Worm (Caenorhabditis elegans) whole organism, young adult: ENCODE results near the gene clec-122.

Experiments
- B0019.2 ChIP-seq: fragments of 200-800 bp; sonication (Bioruptor generic); conservative IDR thresholded peaks from 2 replicates; pipeline ENCODE4 v1.3.6; 2022; ENCODE audit warnings: missing genetic modification reagents, missing genetic modification characterization, missing compliant biosample characterization
- B0261.1 ChIP-seq: sonication (generic microtip); optimal IDR thresholded peaks from 2 replicates; lab custom pipeline; 2016; ENCODE audit warnings: mild to moderate bottlenecking, missing genetic modification characterization, moderate library complexity, missing compliant biosample characterization
- B0336.3 ChIP-seq: fragments of 200-800 bp; sonication (Bioruptor generic); IDR thresholded peaks from 2 replicates; pipeline ENCODE4 v1.3.6; 2022; ENCODE audit warnings: missing genetic modification characterization, missing compliant biosample characterization
- C17E4.6 ChIP-seq: fragments of 200-800 bp; sonication (Bioruptor generic); IDR thresholded peaks from 2 replicates; pipeline ENCODE4 v1.3.6; 2022; ENCODE audit warnings: missing genetic modification reagents, missing genetic modification characterization, missing compliant biosample characterization
- F33H1.4 ChIP-seq: fragments of 200-800 bp; sonication (Bioruptor generic); IDR thresholded peaks from 2 replicates; pipeline ENCODE4 v1.3.6; 2022; ENCODE audit warnings: missing genetic modification reagents, missing genetic modification characterization, missing compliant biosample characterization
- F39B2.1 ChIP-seq: fragments of 200-800 bp; sonication (Bioruptor generic); IDR thresholded peaks from 2 replicates; pipeline ENCODE4 v1.3.6; 2022; ENCODE audit warnings: missing genetic modification reagents, missing genetic modification characterization, missing compliant biosample characterization
- T26A5.8 ChIP-seq: sonication (generic microtip); optimal IDR thresholded peaks from 2 replicates; lab custom pipeline; 2016; ENCODE audit warnings: missing genetic modification characterization, missing compliant biosample characterization
- Y79H2A.3 ChIP-seq: fragments of 200-800 bp; sonication (Bioruptor generic); conservative IDR thresholded peaks from 2 replicates; pipeline ENCODE4 v1.3.6; 2022; ENCODE audit warnings: missing genetic modification reagents, missing genetic modification characterization, missing compliant biosample characterization
- ama-1 ChIP-seq, 3 experiments: fragments of 150-350 bp in 1 of 3; sonication (generic microtip) in 2 of 3; optimal IDR thresholded peaks; 2 replicates each; lab custom pipeline; 2014 to 2018; ENCODE audit warnings: missing biosample characterization in 2 of 3, missing genetic modification characterization in 2 of 3, missing genetic modification reagents in 2 of 3
- aptf-3 ChIP-seq: fragments of 200-800 bp; sonication (Bioruptor generic); IDR thresholded peaks from 2 replicates; pipeline ENCODE4 v1.3.6; 2022; ENCODE audit warnings: missing genetic modification characterization, missing compliant biosample characterization
- atf-7 ChIP-seq: sonication (generic microtip); optimal IDR thresholded peaks from 2 replicates; lab custom pipeline; 2017; ENCODE audit warnings: mild to moderate bottlenecking, missing genetic modification characterization, missing compliant biosample characterization
- attf-3 ChIP-seq: fragments of 200-800 bp; sonication (Bioruptor generic); conservative IDR thresholded peaks from 2 replicates; pipeline ENCODE4 v1.3.6; 2022; ENCODE audit warnings: missing genetic modification reagents, missing genetic modification characterization, missing compliant biosample characterization
- ccch-3 ChIP-seq: fragments of 200-800 bp; sonication (Bioruptor generic); optimal IDR thresholded peaks from 2 replicates; lab custom pipeline; 2018; ENCODE audit warnings: mild to moderate bottlenecking, missing genetic modification characterization, missing compliant biosample characterization
- cebp-2 ChIP-seq: fragments of 200-800 bp; sonication (Bioruptor generic); IDR thresholded peaks from 2 replicates; pipeline ENCODE4 v1.3.6; 2022; ENCODE audit warnings: missing genetic modification characterization, missing compliant biosample characterization
- ceh-27 ChIP-seq: fragments of 200-800 bp; sonication (Bioruptor generic); optimal IDR thresholded peaks from 2 replicates; lab custom pipeline; 2018; ENCODE audit warnings: mild to moderate bottlenecking, missing genetic modification characterization, moderate library complexity, missing compliant biosample characterization
- ceh-79 ChIP-seq: sonication (generic microtip); optimal IDR thresholded peaks from 2 replicates; lab custom pipeline; 2017; ENCODE audit warnings: mild to moderate bottlenecking, missing genetic modification characterization, missing compliant biosample characterization
- die-1 ChIP-seq: sonication (generic microtip); optimal IDR thresholded peaks from 2 replicates; lab custom pipeline; 2016; ENCODE audit warnings: missing genotype, mild to moderate bottlenecking, missing genetic modification characterization, missing compliant biosample characterization
- dpff-1 ChIP-seq: sonication (generic microtip); optimal IDR thresholded peaks from 2 replicates; lab custom pipeline; 2017; ENCODE audit warnings: mild to moderate bottlenecking, missing genetic modification characterization, missing compliant biosample characterization
- egl-44 ChIP-seq: fragments of 200-800 bp; sonication (Bioruptor generic); IDR thresholded peaks from 2 replicates; pipeline ENCODE4 v1.3.6; 2022; ENCODE audit warnings: missing genetic modification reagents, missing genetic modification characterization, missing compliant biosample characterization
- egrh-3 ChIP-seq: fragments of 200-800 bp; sonication (Bioruptor generic); IDR thresholded peaks from 2 replicates; pipeline ENCODE4 v1.3.6; 2022; ENCODE audit warnings: missing genetic modification reagents, missing genetic modification characterization, missing compliant biosample characterization
- lag-1 ChIP-seq: fragments of 200-800 bp; sonication (Bioruptor generic); IDR thresholded peaks from 2 replicates; pipeline ENCODE4 v1.3.6; 2022; ENCODE audit warnings: missing genetic modification reagents, missing genetic modification characterization, missing compliant biosample characterization
- lin-35 ChIP-seq, 3 experiments: fragments of 150-350 bp in 2 of 3; sonication (generic microtip) in 1 of 3; optimal IDR thresholded peaks; 2 replicates each; lab custom pipeline; 2014 to 2018; ENCODE audit warnings: missing biosample characterization in 3 of 3, missing genetic modification characterization in 3 of 3, missing genetic modification reagents in 3 of 3
- lsy-27 ChIP-seq: sonication (generic microtip); optimal IDR thresholded peaks from 2 replicates; lab custom pipeline; 2017; ENCODE audit warnings: missing genetic modification characterization, mild to moderate bottlenecking, missing compliant biosample characterization, antibody characterized with exemption, missing genotype, borderline replicate concordance; ENCODE audit not compliant: insufficient read depth
- madf-6 ChIP-seq: fragments of 200-800 bp; sonication (Bioruptor generic); IDR thresholded peaks from 2 replicates; pipeline ENCODE4 v1.3.6; 2022; ENCODE audit warnings: missing genetic modification reagents, missing genetic modification characterization, missing compliant biosample characterization
- mxl-1 ChIP-seq: sonication (generic microtip); optimal IDR thresholded peaks from 2 replicates; lab custom pipeline; 2016; ENCODE audit warnings: missing genetic modification characterization, missing compliant biosample characterization
- nfya-1 ChIP-seq: sonication (generic microtip); optimal IDR thresholded peaks from 2 replicates; lab custom pipeline; 2017; ENCODE audit warnings: antibody characterized with exemption, missing compliant biosample characterization, missing genetic modification characterization, borderline replicate concordance; ENCODE audit not compliant: insufficient read depth
- nfya-2 ChIP-seq: fragments of 200-800 bp; sonication (Bioruptor generic); IDR thresholded peaks from 2 replicates; pipeline ENCODE4 v1.3.6; 2022; ENCODE audit warnings: missing genetic modification reagents, missing genetic modification characterization, missing compliant biosample characterization
- nhr-179 ChIP-seq: sonication (generic microtip); optimal IDR thresholded peaks from 2 replicates; lab custom pipeline; 2016; ENCODE audit warnings: mild to moderate bottlenecking, missing genetic modification characterization, missing compliant biosample characterization
- rcor-1 ChIP-seq: fragments of 200-800 bp; sonication (Bioruptor generic); IDR thresholded peaks from 2 replicates; pipeline ENCODE4 v1.3.6; 2022; ENCODE audit warnings: missing genetic modification reagents, missing genetic modification characterization, missing compliant biosample characterization
- rec-8 ChIP-seq, 2 experiments: sonication (generic microtip); optimal IDR thresholded peaks; 2 replicates each; lab custom pipeline; 2016; ENCODE audit warnings: mild to moderate bottlenecking in 2 of 2, missing genetic modification characterization in 2 of 2, missing genetic modification reagents in 2 of 2, missing genotype in 2 of 2, missing biosample characterization in 1 of 2, missing compliant biosample characterization in 1 of 2, moderate library complexity in 1 of 2
- repo-1 ChIP-seq: sonication (generic microtip); optimal IDR thresholded peaks from 2 replicates; lab custom pipeline; 2017; ENCODE audit warnings: mild to moderate bottlenecking, missing genetic modification characterization, missing compliant biosample characterization
- snpc-1.1 ChIP-seq: sonication (generic microtip); optimal IDR thresholded peaks from 2 replicates; lab custom pipeline; 2017; ENCODE audit warnings: missing genetic modification characterization, mild to moderate bottlenecking, missing compliant biosample characterization, antibody characterized with exemption, moderate library complexity, missing genotype, missing genetic modification reagents; ENCODE audit not compliant: insufficient read depth
- snpc-1.3 ChIP-seq: sonication (generic microtip); optimal IDR thresholded peaks from 2 replicates; lab custom pipeline; 2017; ENCODE audit warnings: missing genetic modification characterization, mild to moderate bottlenecking, missing compliant biosample characterization, antibody characterized with exemption, moderate library complexity, missing genotype, missing genetic modification reagents; ENCODE audit not compliant: insufficient read depth
- snpc-4 ChIP-seq, 5 experiments: fragments of 150-350 bp in 1 of 5; sonication (generic microtip) in 4 of 5; optimal IDR thresholded peaks; 2 replicates each; lab custom pipeline; 2014 to 2018; ENCODE audit warnings: missing genetic modification characterization in 5 of 5, missing biosample characterization in 3 of 5, antibody characterized with exemption in 2 of 5, mild to moderate bottlenecking in 2 of 5, missing compliant biosample characterization in 2 of 5, missing genotype in 2 of 5, moderate library complexity in 2 of 5, missing genetic modification reagents in 1 of 5
- sptf-2 ChIP-seq: fragments of 200-800 bp; sonication (Bioruptor generic); optimal IDR thresholded peaks from 2 replicates; lab custom pipeline; 2018; ENCODE audit warnings: mild to moderate bottlenecking, missing genetic modification characterization, missing compliant biosample characterization
- unc-130 ChIP-seq: sonication (generic microtip); optimal IDR thresholded peaks from 2 replicates; lab custom pipeline; 2016; ENCODE audit warnings: missing genetic modification reagents, missing genetic modification characterization, missing compliant biosample characterization
- ztf-26 ChIP-seq: sonication (generic microtip); optimal IDR thresholded peaks from 2 replicates; lab custom pipeline; 2017; ENCODE audit warnings: missing genetic modification characterization, missing compliant biosample characterization

The clec-122 gene

ce11 chrII:3062222-3062621, 43.6 kb upstream of the clec-122 start (continued):
- TF ChIP-seq nfya-1: no peak
- TF ChIP-seq snpc-1.3 (tag; lab: Kevin White, UChicago): peak; percentile 56
- TF ChIP-seq, all 124 proteins: peak for 44

ce11 chrII:3062876-3063275, 43.0 kb upstream of the clec-122 start:
- no peak for TF ChIP-seq B0261.1 (tag; lab: Kevin White, UChicago)
- TF ChIP-seq lin-35 (GFP tag; optimal IDR thresholded peaks at IDR 0.05; lab: Kevin White, UChicago): no peak
- TF ChIP-seq Y79H2A.3: no peak
- no peak for TF ChIP-seq lsy-27 (tag; lab: Kevin White, UChicago)
- TF ChIP-seq C17E4.6 (GFP tag; lab: Robert Waterston, UW): no peak
- no peak for TF ChIP-seq nhr-179 (tag; lab: Kevin White, UChicago)
- TF ChIP-seq ceh-27 (GFP tag; lab: Kevin White, UChicago): no peak
- TF ChIP-seq dpff-1 (tag; lab: Kevin White, UChicago): no peak
- no peak for TF ChIP-seq nfya-2 (GFP tag; lab: Robert Waterston, UW)
- no peak for TF ChIP-seq rec-8 (tag; optimal IDR thresholded peaks at IDR 0.05; lab: Kevin White, UChicago)
- no peak for TF ChIP-seq die-1 (tag; lab: Kevin White, UChicago)

DNA sequence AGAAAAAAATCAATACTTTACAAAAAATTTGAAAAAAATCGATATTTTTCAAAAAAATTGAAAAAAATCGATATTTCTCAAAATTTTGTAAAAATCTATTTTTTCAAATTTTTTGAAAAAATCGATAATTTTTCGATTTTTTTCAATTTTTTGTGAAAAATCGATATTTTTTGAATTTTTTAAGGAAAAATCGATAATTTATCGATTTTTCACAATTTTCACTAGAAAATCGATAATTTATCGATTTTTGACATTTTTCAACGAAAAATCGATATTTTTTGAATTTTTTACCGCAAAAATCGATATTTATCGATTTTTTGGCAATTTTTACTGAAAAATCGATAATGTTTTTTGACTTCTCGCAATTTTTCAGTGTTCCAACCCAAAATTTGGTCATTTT, 42.5 kb upstream of the clec-122 start:
- no peak for TF ChIP-seq snpc-4 (GFP tag; optimal IDR thresholded peaks at IDR 0.05; lab: Kevin White, UChicago)
- no peak for TF ChIP-seq snpc-4 (tag; optimal IDR thresholded peaks at IDR 0.05; lab: Kevin White, UChicago)
- TF ChIP-seq unc-130 (GFP tag; lab: Kevin White, UChicago): no peak
- no peak for TF ChIP-seq ztf-26 (tag; lab: Kevin White, UChicago)
- no peak for TF ChIP-seq ccch-3
- no peak for TF ChIP-seq rec-8 (tag; optimal IDR thresholded peaks at IDR 0.05; lab: Kevin White, UChicago)
- no peak for TF ChIP-seq F39B2.1 (GFP tag; lab: Robert Waterston, UW)
- TF ChIP-seq ama-1 (optimal IDR thresholded peaks at IDR 0.05; lab: Kevin White, UChicago): no peak
- TF ChIP-seq ama-1 (GFP tag; optimal IDR thresholded peaks at IDR 0.05; lab: Kevin White, UChicago): no peak
- TF ChIP-seq aptf-3: no peak
- TF ChIP-seq sptf-2 (GFP tag; lab: Kevin White, UChicago): no peak
- no peak for TF ChIP-seq attf-3
- no peak for TF ChIP-seq mxl-1 (tag; lab: Kevin White, UChicago)
- no peak for TF ChIP-seq B0336.3
- no peak for TF ChIP-seq T26A5.8 (tag; lab: Kevin White, UChicago)
- TF ChIP-seq ceh-79 (tag; lab: Kevin White, UChicago): no peak
- TF ChIP-seq rcor-1 (GFP tag; lab: Robert Waterston, UW): no peak
- TF ChIP-seq madf-6 (GFP tag; lab: Robert Waterston, UW): no peak
- TF ChIP-seq B0019.2 (GFP tag; lab: Robert Waterston, UW): no peak

DNA sequence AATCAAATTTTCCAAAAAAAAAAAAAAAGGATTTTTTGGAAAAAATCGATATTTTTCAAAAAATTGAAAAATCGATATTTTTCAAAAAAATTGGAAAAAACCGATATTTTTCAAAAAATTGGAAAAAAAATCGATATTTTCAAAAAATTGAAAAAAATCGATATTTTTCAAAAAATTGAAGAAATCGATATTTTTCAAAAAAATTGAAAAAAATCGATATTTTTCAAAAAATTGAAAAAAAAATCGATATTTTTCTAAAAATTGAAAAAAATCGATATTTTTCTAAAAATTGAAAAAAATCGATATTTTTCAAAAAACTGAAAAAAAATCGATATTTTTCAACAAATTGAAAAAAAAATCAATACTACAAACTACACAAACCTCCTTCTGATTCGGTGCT, 41.9 kb upstream of the clec-122 start:
- TF ChIP-seq egl-44 (GFP tag; lab: Robert Waterston, UW): no peak
- no peak for TF ChIP-seq snpc-1.1 (tag; lab: Kevin White, UChicago)
- TF ChIP-seq cebp-2: no peak
- TF ChIP-seq lag-1 (GFP tag; lab: Robert Waterston, UW): no peak
- TF ChIP-seq atf-7 (tag; lab: Kevin White, UChicago): no peak
- TF ChIP-seq F33H1.4 (GFP tag; lab: Robert Waterston, UW): no peak
- TF ChIP-seq repo-1 (tag; lab: Kevin White, UChicago): no peak
- no peak for TF ChIP-seq egrh-3 (GFP tag; lab: Robert Waterston, UW)
- TF ChIP-seq T26A5.8 (tag; lab: Kevin White, UChicago): no peak
